Worm (Caenorhabditis elegans): ENCODE results near the gene Y57G11B.8.

DNA sequence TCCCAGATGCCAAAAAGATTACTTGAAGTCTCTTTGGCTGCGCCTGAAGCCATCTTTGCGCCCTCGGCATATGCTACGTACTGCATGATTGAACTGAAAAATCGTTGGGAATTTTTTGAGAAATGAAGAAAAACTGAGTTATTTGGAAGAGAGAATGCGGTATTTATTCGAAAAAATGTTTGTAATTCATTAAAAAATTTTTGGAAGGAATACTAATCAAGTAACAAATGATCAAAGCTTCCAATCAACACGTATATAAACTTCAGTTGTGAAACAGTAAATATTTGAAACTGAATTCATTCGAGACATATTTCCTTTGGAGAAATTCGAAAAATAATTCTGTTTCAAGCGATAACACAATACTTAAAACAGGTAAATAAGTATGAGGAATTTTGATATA, 36.0 kb downstream of the Y57G11B.8 start, which contains the start of gene pals-29:
- TF ChIP-seq nhr-11 (tag; optimal IDR thresholded peaks at IDR 0.05): no peak
- TF ChIP-seq ces-1 (GFP tag; optimal IDR thresholded peaks at IDR 0.05): no peak
- TF ChIP-seq nhr-77 (tag; optimal IDR thresholded peaks at IDR 0.05): no peak
- TF ChIP-seq mdt-29 (GFP tag; IDR thresholded peaks at IDR 0.05): no peak
- no peak for TF ChIP-seq unc-39 (tag; optimal IDR thresholded peaks at IDR 0.05)
- TF ChIP-seq ama-1 (optimal IDR thresholded peaks at IDR 0.05): no peak
- TF ChIP-seq aly-2 (tag; optimal IDR thresholded peaks at IDR 0.05): no peak
- TF ChIP-seq fos-1 (tag; optimal IDR thresholded peaks at IDR 0.05): no peak
- no peak for TF ChIP-seq php-3 (GFP tag; IDR thresholded peaks at IDR 0.05)
- no peak for TF ChIP-seq fkh-10 (GFP tag; optimal IDR thresholded peaks at IDR 0.05)
- TF ChIP-seq F37D6.2 (tag; optimal IDR thresholded peaks at IDR 0.05): no peak

All from whole organism, L4 larva.